Worm (Caenorhabditis elegans) whole organism, L2 larva: ENCODE results near the gene F49E11.2.

Experiments used
- C34F6.9 ChIP-seq: fragments of 150-350 bp; optimal IDR thresholded peaks from 2 replicates; lab custom pipeline; 2014; ENCODE audit warnings: missing biosample characterization, missing genetic modification characterization
- F13H6.1 ChIP-seq: sonication (generic microtip); optimal IDR thresholded peaks from 2 replicates; lab custom pipeline; 2016; ENCODE audit warnings: missing genetic modification characterization, missing compliant biosample characterization
- R02D3.7 ChIP-seq: fragments of 150-350 bp; optimal IDR thresholded peaks from 2 replicates; lab custom pipeline; 2014; ENCODE audit warnings: missing biosample characterization, missing genetic modification characterization
- Y55F3AM.14 ChIP-seq: fragments of 200-800 bp; sonication (Bioruptor generic); optimal IDR thresholded peaks from 2 replicates; lab custom pipeline; 2018; ENCODE audit warnings: mild to moderate bottlenecking, missing genetic modification characterization, missing compliant biosample characterization
- ZK546.5 ChIP-seq: sonication (generic microtip); optimal IDR thresholded peaks from 2 replicates; lab custom pipeline; 2017; ENCODE audit warnings: missing biosample characterization, missing genetic modification characterization
- alr-1 ChIP-seq: fragments of 150-350 bp; optimal IDR thresholded peaks from 2 replicates; lab custom pipeline; 2014; ENCODE audit warnings: missing biosample characterization, missing genetic modification characterization
- ama-1 ChIP-seq: fragments of 150-350 bp; optimal IDR thresholded peaks from 2 replicates; lab custom pipeline; 2018; ENCODE audit warnings: inconsistent platforms
- blmp-1 ChIP-seq: sonication (generic microtip); optimal IDR thresholded peaks from 2 replicates; lab custom pipeline; 2017; ENCODE audit warnings: missing genetic modification characterization, mild to moderate bottlenecking, missing compliant biosample characterization, antibody characterized with exemption, moderate library complexity; ENCODE audit not compliant: insufficient read depth
- ceh-82 ChIP-seq: fragments of 150-350 bp; optimal IDR thresholded peaks from 2 replicates; lab custom pipeline; 2014; ENCODE audit warnings: missing biosample characterization, missing genetic modification characterization
- crh-2 ChIP-seq: sonication (generic microtip); optimal IDR thresholded peaks from 2 replicates; lab custom pipeline; 2017; ENCODE audit warnings: missing biosample characterization, missing genetic modification characterization
- dmd-4 ChIP-seq: sonication (generic microtip); optimal IDR thresholded peaks from 2 replicates; lab custom pipeline; 2017; ENCODE audit warnings: missing biosample characterization, missing genetic modification characterization
- egl-27 ChIP-seq: sonication (generic microtip); optimal IDR thresholded peaks from 3 replicates; lab custom pipeline; 2017; ENCODE audit warnings: missing biosample characterization, missing genetic modification reagents, missing genetic modification characterization
- elt-1 ChIP-seq: fragments of 150-350 bp; optimal IDR thresholded peaks from 2 replicates; lab custom pipeline; 2014; ENCODE audit warnings: missing biosample characterization, missing genetic modification characterization
- elt-3 ChIP-seq: sonication (generic microtip); optimal IDR thresholded peaks from 2 replicates; lab custom pipeline; 2017; ENCODE audit warnings: missing biosample characterization, missing genetic modification characterization
- fos-1 ChIP-seq: fragments of 150-350 bp; optimal IDR thresholded peaks from 2 replicates; lab custom pipeline; 2014; ENCODE audit warnings: missing biosample characterization, missing genetic modification characterization
- lin-11 ChIP-seq: fragments of 150-350 bp; sonication (generic microtip); optimal IDR thresholded peaks from 2 replicates; lab custom pipeline; 2014; ENCODE audit warnings: missing biosample characterization, missing genetic modification characterization, inconsistent platforms, mixed read lengths
- lin-13 ChIP-seq: fragments of 150-350 bp; optimal IDR thresholded peaks from 2 replicates; lab custom pipeline; 2014; ENCODE audit warnings: missing biosample characterization, missing genetic modification reagents, missing genetic modification characterization
- lin-39 ChIP-seq: fragments of 150-350 bp; optimal IDR thresholded peaks from 2 replicates; lab custom pipeline; 2014; ENCODE audit warnings: missing biosample characterization, missing genetic modification reagents, missing genetic modification characterization
- lsy-2 ChIP-seq, 2 experiments: fragments of 150-350 bp in 1 of 2; sonication (generic microtip) in 1 of 2; optimal IDR thresholded peaks; 2 replicates each; lab custom pipeline; 2014 to 2017; ENCODE audit warnings: missing biosample characterization in 2 of 2, missing genetic modification characterization in 2 of 2
- mab-5 ChIP-seq: fragments of 150-350 bp; optimal IDR thresholded peaks from 2 replicates; lab custom pipeline; 2014; ENCODE audit warnings: missing biosample characterization, missing genetic modification characterization
- mdl-1 ChIP-seq, 2 experiments: fragments of 150-350 bp in 1 of 2; sonication (generic microtip) in 1 of 2; optimal IDR thresholded peaks; 2 replicates each; lab custom pipeline; 2017; ENCODE audit warnings: missing biosample characterization in 2 of 2, missing genetic modification characterization in 2 of 2
- nhr-10 ChIP-seq: sonication (generic microtip); optimal IDR thresholded peaks from 2 replicates; lab custom pipeline; 2017; ENCODE audit warnings: missing biosample characterization, missing genetic modification characterization
- nhr-12 ChIP-seq: fragments of 150-350 bp; optimal IDR thresholded peaks from 2 replicates; lab custom pipeline; 2014; ENCODE audit warnings: missing biosample characterization, missing genetic modification characterization
- nhr-129 ChIP-seq: fragments of 150-350 bp; optimal IDR thresholded peaks from 2 replicates; lab custom pipeline; 2014; ENCODE audit warnings: missing biosample characterization, missing genetic modification characterization
- nhr-21 ChIP-seq: fragments of 150-350 bp; optimal IDR thresholded peaks from 2 replicates; lab custom pipeline; 2014; ENCODE audit warnings: missing biosample characterization, missing genetic modification characterization
- nhr-237 ChIP-seq: fragments of 150-350 bp; optimal IDR thresholded peaks from 2 replicates; lab custom pipeline; 2014; ENCODE audit warnings: missing biosample characterization, missing genetic modification characterization
- nhr-25 ChIP-seq: fragments of 150-350 bp; sonication (generic microtip); optimal IDR thresholded peaks from 3 replicates; lab custom pipeline; 2014; ENCODE audit warnings: missing biosample characterization, missing genetic modification characterization
- nhr-6 ChIP-seq: fragments of 150-350 bp; optimal IDR thresholded peaks from 2 replicates; lab custom pipeline; 2014; ENCODE audit warnings: missing biosample characterization, missing genetic modification characterization
- peb-1 ChIP-seq: fragments of 150-350 bp; optimal IDR thresholded peaks from 2 replicates; lab custom pipeline; 2014; ENCODE audit warnings: missing biosample characterization, missing genetic modification characterization
- sem-4 ChIP-seq: fragments of 150-350 bp; optimal IDR thresholded peaks from 2 replicates; lab custom pipeline; 2014; ENCODE audit warnings: missing biosample characterization, missing genetic modification reagents, missing genetic modification characterization
- skn-1 ChIP-seq: sonication (generic microtip); optimal IDR thresholded peaks from 2 replicates; lab custom pipeline; 2017; ENCODE audit warnings: missing biosample characterization, missing genetic modification characterization
- sma-3 ChIP-seq: sonication (generic microtip); optimal IDR thresholded peaks from 2 replicates; lab custom pipeline; 2016; ENCODE audit warnings: missing genetic modification reagents, missing genetic modification characterization, missing compliant biosample characterization
- sma-9 ChIP-seq, 2 experiments: fragments of 150-350 bp in 1 of 2; sonication (generic microtip) in 1 of 2; optimal IDR thresholded peaks; 2 replicates each; lab custom pipeline; 2014 to 2016; ENCODE audit warnings: missing genetic modification characterization in 2 of 2, mild to moderate bottlenecking in 1 of 2, missing biosample characterization in 1 of 2, missing compliant biosample characterization in 1 of 2, missing genetic modification reagents in 1 of 2, moderate library complexity in 1 of 2
- unc-39 ChIP-seq: fragments of 150-350 bp; optimal IDR thresholded peaks from 2 replicates; lab custom pipeline; 2014; ENCODE audit warnings: missing biosample characterization, missing genetic modification characterization
- unc-55 ChIP-seq: fragments of 150-350 bp; sonication (generic microtip); optimal IDR thresholded peaks from 3 replicates; lab custom pipeline; 2014; ENCODE audit warnings: missing biosample characterization, missing genetic modification reagents, missing genetic modification characterization
- unc-62 ChIP-seq: fragments of 150-350 bp; optimal IDR thresholded peaks from 2 replicates; lab custom pipeline; 2014; ENCODE audit warnings: missing biosample characterization, missing genetic modification reagents, missing genetic modification characterization
- zag-1 ChIP-seq: fragments of 150-350 bp; optimal IDR thresholded peaks from 2 replicates; lab custom pipeline; 2014; ENCODE audit warnings: missing biosample characterization, missing genetic modification characterization
- ztf-1 ChIP-seq: fragments of 200-800 bp; sonication (Bioruptor generic); conservative IDR thresholded peaks from 2 replicates; pipeline ENCODE4 v1.3.6; 2022; ENCODE audit warnings: missing genetic modification characterization, missing compliant biosample characterization
- ztf-4 ChIP-seq: fragments of 150-350 bp; optimal IDR thresholded peaks from 2 replicates; lab custom pipeline; 2014; ENCODE audit warnings: missing biosample characterization, missing genetic modification characterization

Gene F49E11.2

ce11 chrIV:13025853-13026343, 12.9 kb downstream of the F49E11.2 start:
- TF ChIP-seq nhr-21 (tag; lab: Kevin White, UChicago) (no peak), nhr-129 (tag; lab: Kevin White, UChicago) (peak; percentile 81), lin-11 (tag; lab: Kevin White, UChicago) (peak; percentile 2), C34F6.9 (tag; lab: Kevin White, UChicago) (peak; percentile 58), lin-39 (tag; lab: Kevin White, UChicago) (no peak), unc-39 (tag; lab: Kevin White, UChicago) (no peak), lsy-2 (tag; optimal IDR thresholded peaks at IDR 0.05; lab: Kevin White, UChicago) (peak; percentile 1 to 23), ama-1 (lab: Kevin White, UChicago) (no peak), nhr-25 (tag; lab: Kevin White, UChicago) (no peak), sem-4 (no peak), egl-27 (tag; lab: Kevin White, UChicago) (peak; percentile 4), lin-13 (peak; percentile 12), nhr-237 (tag; lab: Kevin White, UChicago) (no peak), zag-1 (tag; lab: Kevin White, UChicago) (peak; percentile 17), F13H6.1 (peak; percentile 49), elt-1 (tag; lab: Kevin White, UChicago) (no peak), mdl-1 (tag; optimal IDR thresholded peaks at IDR 0.05; lab: Kevin White, UChicago) (peak; percentile 7 to 46), unc-62 (GFP tag; lab: Kevin White, UChicago) (no peak), alr-1 (tag; lab: Kevin White, UChicago) (no peak), Y55F3AM.14 (GFP tag; lab: Kevin White, UChicago) (peak; percentile 44), crh-2 (tag; lab: Kevin White, UChicago) (peak; percentile 58), peb-1 (tag; lab: Kevin White, UChicago) (no peak), R02D3.7 (tag; lab: Kevin White, UChicago) (no peak), ztf-4 (tag; lab: Kevin White, UChicago) (no peak), unc-55 (GFP tag; lab: Kevin White, UChicago) (peak; percentile 75)

- TF ChIP-seq lin-11 (tag; lab: Kevin White, UChicago): no peak
- TF ChIP-seq nhr-10 (tag; lab: Kevin White, UChicago): no peak
- no peak for TF ChIP-seq ceh-82 (tag; lab: Kevin White, UChicago)
- TF ChIP-seq sma-3 (GFP tag; lab: Kevin White, UChicago): no peak
- no peak for TF ChIP-seq lsy-2 (tag; optimal IDR thresholded peaks at IDR 0.05; lab: Kevin White, UChicago)
- TF ChIP-seq blmp-1: no peak
- no peak for TF ChIP-seq C34F6.9 (tag; lab: Kevin White, UChicago)
These were observed 15.9 kb downstream of the F49E11.2 start for ce11 chrIV:13022892-13023291.

DNA sequence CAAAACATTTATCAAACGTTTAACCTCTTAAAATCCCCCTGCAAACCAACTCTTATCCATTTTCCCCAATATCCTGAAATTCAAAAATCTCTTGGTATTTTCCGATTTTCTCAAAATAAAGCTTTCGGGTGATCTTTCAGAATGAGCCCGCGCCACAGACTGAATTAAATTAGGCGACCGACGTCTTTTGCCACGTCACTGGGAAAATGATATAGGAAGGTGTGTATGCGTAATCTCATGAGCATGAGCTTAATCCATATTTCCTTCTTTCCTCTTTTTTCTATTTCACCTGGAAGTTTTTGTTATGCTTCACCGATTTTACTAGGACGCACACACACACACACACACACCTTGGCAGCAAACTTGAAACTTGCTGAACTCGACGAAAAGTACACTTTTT, 17.8 kb downstream of the F49E11.2 start:
- TF ChIP-seq elt-3 (tag; lab: Kevin White, UChicago) (no peak), dmd-4 (tag; lab: Kevin White, UChicago) (no peak), crh-2 (tag; lab: Kevin White, UChicago) (peak; percentile 26), sma-9 (GFP tag; optimal IDR thresholded peaks at IDR 0.05; lab: Kevin White, UChicago) (peak; percentile 24), sma-9 (tag; optimal IDR thresholded peaks at IDR 0.05; lab: Kevin White, UChicago) (no peak), F13H6.1 (no peak)

DNA sequence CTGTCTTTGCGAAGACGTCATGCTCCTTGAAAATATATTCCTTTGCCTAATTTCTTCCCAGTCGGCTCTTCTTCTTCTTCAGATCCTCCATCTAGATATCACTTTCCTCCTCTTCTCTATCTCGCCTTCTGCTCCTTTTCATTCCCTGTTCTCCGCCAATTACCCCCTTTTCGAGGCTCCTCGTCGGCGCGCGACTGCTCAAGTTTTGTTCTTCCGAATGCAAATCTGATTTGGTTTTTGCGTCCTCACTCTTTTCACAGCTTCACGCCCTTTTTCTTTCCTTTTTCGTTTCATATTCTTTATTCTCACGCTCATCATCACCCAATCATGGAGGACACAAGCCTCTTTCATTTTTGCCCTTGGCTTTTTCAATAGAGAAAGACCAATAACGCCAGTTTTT, 22.0 kb downstream of the F49E11.2 start:
- TF ChIP-seq C34F6.9 (tag; lab: Kevin White, UChicago): no peak
- peak; percentile 34 for TF ChIP-seq sem-4
- TF ChIP-seq zag-1 (tag; lab: Kevin White, UChicago): peak; percentile 63
- no peak for TF ChIP-seq ztf-4 (tag; lab: Kevin White, UChicago)
- TF ChIP-seq, all 48 proteins: peak for 2

DNA sequence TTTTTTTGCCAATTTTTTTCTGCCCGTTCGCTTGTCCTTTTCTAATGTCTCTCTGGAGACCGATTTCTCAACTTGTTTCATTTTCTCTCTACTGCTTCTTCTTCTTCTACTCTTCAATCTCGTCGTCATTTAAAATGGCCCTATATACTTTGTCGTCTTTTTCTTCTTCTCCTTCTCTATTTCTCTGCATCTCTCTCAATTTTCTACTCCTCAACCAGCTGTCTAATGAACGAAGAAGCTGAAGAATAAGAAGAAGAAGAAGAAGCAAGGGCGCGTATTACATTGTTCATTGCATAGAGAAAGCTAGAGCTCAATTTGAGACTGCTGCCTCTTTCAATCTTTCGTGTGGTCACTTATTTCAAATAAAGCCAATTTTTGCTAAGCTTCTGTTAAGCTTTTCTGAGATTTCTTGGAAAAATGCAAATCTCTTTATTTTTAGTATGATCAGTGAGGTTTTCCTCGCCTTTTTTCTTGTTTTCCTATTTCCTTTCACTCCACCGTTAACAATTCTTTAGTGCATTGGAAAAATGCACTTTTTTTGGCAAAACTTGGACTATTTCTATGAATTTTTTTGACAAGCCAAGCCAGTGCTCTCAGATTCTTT, 22.9 kb downstream of the F49E11.2 start:
- TF ChIP-seq elt-3 (tag; lab: Kevin White, UChicago) (no peak), F13H6.1 (peak; percentile 36), lsy-2 (tag; optimal IDR thresholded peaks at IDR 0.05; lab: Kevin White, UChicago) (peak in 1 of 2 experiments; percentile 29), mab-5 (tag; lab: Kevin White, UChicago) (peak; percentile 81), lin-13 (peak; percentile 30), ztf-1 (no peak), unc-62 (GFP tag; lab: Kevin White, UChicago) (no peak), ZK546.5 (tag; lab: Kevin White, UChicago) (no peak), fos-1 (tag; lab: Kevin White, UChicago) (no peak), lin-11 (tag; lab: Kevin White, UChicago) (no peak), mdl-1 (tag; optimal IDR thresholded peaks at IDR 0.05; lab: Kevin White, UChicago) (no peak), skn-1 (tag; lab: Kevin White, UChicago) (no peak), nhr-12 (no peak), zag-1 (tag; lab: Kevin White, UChicago) (peak; percentile 61), blmp-1 (no peak), nhr-25 (tag; lab: Kevin White, UChicago) (no peak), sma-9 (GFP tag; optimal IDR thresholded peaks at IDR 0.05; lab: Kevin White, UChicago) (peak; percentile 26), sma-9 (tag; optimal IDR thresholded peaks at IDR 0.05; lab: Kevin White, UChicago) (no peak), nhr-129 (tag; lab: Kevin White, UChicago) (peak; percentile 75), elt-1 (tag; lab: Kevin White, UChicago) (no peak), crh-2 (tag; lab: Kevin White, UChicago) (peak; percentile 61), ceh-82 (tag; lab: Kevin White, UChicago) (no peak), unc-55 (GFP tag; lab: Kevin White, UChicago) (peak; percentile 33), nhr-6 (tag; lab: Kevin White, UChicago) (no peak), sem-4 (peak; percentile 59), C34F6.9 (tag; lab: Kevin White, UChicago) (peak; percentile 69)
